Worm (Caenorhabditis elegans) whole organism, L1 larva: ENCODE results near the gene srg-31.
A peak's percentile ranks its signal among the peaks of the same experiment; 100 is the strongest.

Experiments used
- C04F5.9 ChIP-seq: sonication (generic microtip); optimal IDR thresholded peaks from 2 replicates; lab custom pipeline; 2016; ENCODE audit warnings: missing genetic modification characterization, missing compliant biosample characterization
- F16B12.6 ChIP-seq: fragments of 150-350 bp; optimal IDR thresholded peaks from 2 replicates; lab custom pipeline; 2014; ENCODE audit warnings: missing biosample characterization, missing genetic modification characterization
- aha-1 ChIP-seq: fragments of 150-350 bp; optimal IDR thresholded peaks from 2 replicates; lab custom pipeline; 2014; ENCODE audit warnings: missing biosample characterization, missing genetic modification characterization
- ama-1 ChIP-seq: fragments of 150-350 bp; optimal IDR thresholded peaks from 2 replicates; lab custom pipeline; 2014
- blmp-1 ChIP-seq: fragments of 150-350 bp; optimal IDR thresholded peaks from 2 replicates; lab custom pipeline; 2014; ENCODE audit warnings: missing biosample characterization, missing genetic modification characterization
- ceh-82 ChIP-seq, 3 experiments: fragments of 150-350 bp in 1 of 3; sonication (generic microtip) in 2 of 3; optimal IDR thresholded peaks; 2 replicates each; lab custom pipeline; 2014 to 2017; ENCODE audit warnings: missing biosample characterization in 3 of 3, missing genetic modification characterization in 3 of 3
- ceh-88 ChIP-seq: fragments of 200-800 bp; sonication (Bioruptor generic); IDR thresholded peaks from 2 replicates; pipeline ENCODE4 v1.3.6; 2022; ENCODE audit warnings: missing genetic modification characterization, missing compliant biosample characterization
- ces-1 ChIP-seq: fragments of 150-350 bp; optimal IDR thresholded peaks from 2 replicates; lab custom pipeline; 2014; ENCODE audit warnings: missing biosample characterization, missing genetic modification reagents, missing genetic modification characterization
- dsc-1 ChIP-seq: sonication (generic microtip); optimal IDR thresholded peaks from 2 replicates; lab custom pipeline; 2016; ENCODE audit warnings: mild to moderate bottlenecking, missing genetic modification characterization, missing compliant biosample characterization
- efl-1 ChIP-seq, 4 experiments: fragments of 150-350 bp; optimal IDR thresholded peaks in 3 of 4; peaks in 1 of 4; 1 replicate in 1 of 4; 2 replicates in 3 of 4; lab custom pipeline; 2014; ENCODE audit warnings: missing biosample characterization in 2 of 4, missing genetic modification characterization in 2 of 4, missing genetic modification reagents in 2 of 4
- efl-3 ChIP-seq: fragments of 200-800 bp; sonication (Bioruptor generic); optimal IDR thresholded peaks from 2 replicates; lab custom pipeline; 2018; ENCODE audit warnings: mild to moderate bottlenecking, missing genetic modification characterization, missing compliant biosample characterization
- egl-27 ChIP-seq, 2 experiments: fragments of 150-350 bp in 1 of 2; sonication (generic microtip); optimal IDR thresholded peaks; 3 replicates each; lab custom pipeline; 2017 to 2018; ENCODE audit warnings: missing biosample characterization in 2 of 2, missing genetic modification characterization in 2 of 2, missing genetic modification reagents in 2 of 2
- fkh-4 ChIP-seq: sonication (generic microtip); optimal IDR thresholded peaks from 2 replicates; lab custom pipeline; 2016; ENCODE audit warnings: missing compliant biosample characterization, missing genetic modification characterization, borderline replicate concordance
- grh-1 ChIP-seq: fragments of 200-800 bp; sonication (Bioruptor generic); IDR thresholded peaks from 2 replicates; pipeline ENCODE4 v1.3.6; 2022; ENCODE audit warnings: missing genetic modification reagents, missing genetic modification characterization, missing compliant biosample characterization
- irx-1 ChIP-seq: sonication (generic microtip); optimal IDR thresholded peaks from 2 replicates; lab custom pipeline; 2016; ENCODE audit warnings: missing genetic modification characterization, missing compliant biosample characterization
- lin-35 ChIP-seq, 2 experiments: fragments of 150-350 bp; optimal IDR thresholded peaks; 2 replicates each; lab custom pipeline; 2014; ENCODE audit warnings: missing biosample characterization in 2 of 2, missing genetic modification characterization in 2 of 2, missing genetic modification reagents in 2 of 2
- lir-3 ChIP-seq: sonication (generic microtip); optimal IDR thresholded peaks from 2 replicates; lab custom pipeline; 2016; ENCODE audit warnings: mild to moderate bottlenecking, missing genetic modification characterization, moderate library complexity, missing compliant biosample characterization; ENCODE audit not compliant: poor library complexity
- mef-2 ChIP-seq: fragments of 150-350 bp; optimal IDR thresholded peaks from 2 replicates; lab custom pipeline; 2014; ENCODE audit warnings: missing biosample characterization, missing genetic modification characterization
- nhr-12 ChIP-seq: sonication (generic microtip); optimal IDR thresholded peaks from 2 replicates; lab custom pipeline; 2017; ENCODE audit warnings: missing biosample characterization, missing genetic modification characterization
- nhr-237 ChIP-seq: fragments of 150-350 bp; optimal IDR thresholded peaks from 2 replicates; lab custom pipeline; 2014; ENCODE audit warnings: missing biosample characterization, missing genetic modification characterization
- nhr-71 ChIP-seq: sonication (generic microtip); optimal IDR thresholded peaks from 2 replicates; lab custom pipeline; 2016; ENCODE audit warnings: mild to moderate bottlenecking, missing genetic modification characterization, moderate library complexity, missing compliant biosample characterization
- nhr-76 ChIP-seq: sonication (generic microtip); optimal IDR thresholded peaks from 2 replicates; lab custom pipeline; 2017; ENCODE audit warnings: missing biosample characterization, missing genetic modification characterization
- nhr-84 ChIP-seq: sonication (generic microtip); optimal IDR thresholded peaks from 2 replicates; lab custom pipeline; 2017; ENCODE audit warnings: missing biosample characterization, missing genetic modification characterization
- nhr-90 ChIP-seq: sonication (generic microtip); optimal IDR thresholded peaks from 2 replicates; lab custom pipeline; 2016; ENCODE audit warnings: mild to moderate bottlenecking, missing genetic modification characterization, missing compliant biosample characterization; ENCODE audit not compliant: poor library complexity
- pag-3 ChIP-seq: sonication (generic microtip); optimal IDR thresholded peaks from 2 replicates; lab custom pipeline; 2017; ENCODE audit warnings: missing genetic modification characterization, mild to moderate bottlenecking, missing compliant biosample characterization, antibody characterized with exemption, borderline replicate concordance; ENCODE audit not compliant: insufficient read depth
- pax-3 ChIP-seq: fragments of 200-800 bp; sonication (Bioruptor generic); optimal IDR thresholded peaks from 2 replicates; lab custom pipeline; 2018; ENCODE audit warnings: mild to moderate bottlenecking, missing genetic modification characterization, moderate library complexity, missing compliant biosample characterization
- rnt-1 ChIP-seq: sonication (generic microtip); optimal IDR thresholded peaks from 2 replicates; lab custom pipeline; 2016; ENCODE audit warnings: mild to moderate bottlenecking, missing genetic modification characterization, moderate library complexity, missing compliant biosample characterization
- sox-4 ChIP-seq: sonication (generic microtip); optimal IDR thresholded peaks from 2 replicates; lab custom pipeline; 2016; ENCODE audit warnings: missing genetic modification characterization, missing compliant biosample characterization
- unc-30 ChIP-seq: sonication (generic microtip); optimal IDR thresholded peaks from 2 replicates; lab custom pipeline; 2017; ENCODE audit warnings: missing biosample characterization, missing genetic modification characterization
- unc-98 ChIP-seq: fragments of 200-800 bp; sonication (Bioruptor generic); IDR thresholded peaks from 2 replicates; pipeline ENCODE4 v1.3.6; 2022; ENCODE audit warnings: missing genetic modification characterization, missing compliant biosample characterization
- zag-1 ChIP-seq: fragments of 150-350 bp; optimal IDR thresholded peaks from 2 replicates; lab custom pipeline; 2014; ENCODE audit warnings: missing biosample characterization, missing genetic modification characterization

srg-31 gene

DNA sequence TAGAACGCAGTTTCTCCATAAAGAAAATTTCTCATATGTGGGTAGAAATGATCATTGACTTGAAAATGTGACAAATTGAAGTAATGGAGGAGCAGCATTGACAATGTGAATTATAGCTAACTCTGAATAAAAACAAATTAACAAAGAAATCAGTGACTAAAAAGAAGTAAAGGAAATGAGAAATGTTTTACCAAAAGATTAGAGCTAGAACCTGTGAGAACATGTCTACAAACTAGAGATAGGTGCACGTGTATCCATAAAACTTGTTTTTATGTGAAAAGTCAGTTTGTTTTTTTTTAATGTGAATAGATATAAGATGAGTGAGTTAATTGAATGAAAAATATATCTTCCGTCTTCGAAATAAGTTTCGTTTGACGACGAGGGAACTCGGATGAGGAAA, 25.3 kb upstream of the srg-31 start, which contains the start of gene sre-12:
Gene sre-12 (minus strand): TSS at position 101 of the 400 bp plus-strand sequence.
- TF ChIP-seq dsc-1 (tag; lab: Kevin White, UChicago) = no peak
- no peak for TF ChIP-seq nhr-84 (tag; lab: Kevin White, UChicago)
- TF ChIP-seq sox-4 (tag; lab: Kevin White, UChicago) = no peak
- no peak for TF ChIP-seq C04F5.9 (tag; lab: Kevin White, UChicago)
- no peak for TF ChIP-seq ama-1 (lab: Kevin White, UChicago)
- TF ChIP-seq nhr-237 (tag; lab: Kevin White, UChicago) = no peak
- no peak for TF ChIP-seq nhr-76 (tag; lab: Kevin White, UChicago)
- TF ChIP-seq rnt-1 = no peak
- no peak for TF ChIP-seq F16B12.6 (tag; lab: Kevin White, UChicago)
- no peak for TF ChIP-seq unc-98
- TF ChIP-seq ces-1 (GFP tag; lab: Kevin White, UChicago) = no peak
- no peak for TF ChIP-seq fkh-4 (tag; lab: Kevin White, UChicago)
- TF ChIP-seq nhr-71 (tag; lab: Kevin White, UChicago) = no peak

- TF ChIP-seq nhr-90 (no peak), nhr-76 (tag; lab: Kevin White, UChicago) (no peak), ceh-88 (GFP tag; lab: Robert Waterston, UW) (no peak), aha-1 (no peak), zag-1 (no peak), rnt-1 (no peak), grh-1 (no peak), lir-3 (tag; lab: Kevin White, UChicago) (no peak), lin-35 (GFP tag; optimal IDR thresholded peaks at IDR 0.05; lab: Kevin White, UChicago) (no peak), egl-27 (tag; optimal IDR thresholded peaks at IDR 0.05; lab: Kevin White, UChicago) (no peak), mef-2 (tag; lab: Kevin White, UChicago) (no peak), nhr-237 (tag; lab: Kevin White, UChicago) (no peak), efl-3 (GFP tag; lab: Kevin White, UChicago) (no peak), nhr-12 (no peak)
Measured at ce11 chrV:6976047-6976446, 22.4 kb upstream of the srg-31 start, which contains the start of gene srx-16. Gene srx-16 (plus strand): TSS chrV:6976347.

- TF ChIP-seq pax-3 (tag; lab: Kevin White, UChicago) (no peak), sox-4 (tag; lab: Kevin White, UChicago) (no peak)
- TF ChIP-seq, all 84 proteins: peak for 0
Measured at ce11 chrV:6971567-6971966, 17.9 kb upstream of the srg-31 start, which contains the start of gene srx-59. Gene srx-59 (plus strand): TSS chrV:6971867.

DNA sequence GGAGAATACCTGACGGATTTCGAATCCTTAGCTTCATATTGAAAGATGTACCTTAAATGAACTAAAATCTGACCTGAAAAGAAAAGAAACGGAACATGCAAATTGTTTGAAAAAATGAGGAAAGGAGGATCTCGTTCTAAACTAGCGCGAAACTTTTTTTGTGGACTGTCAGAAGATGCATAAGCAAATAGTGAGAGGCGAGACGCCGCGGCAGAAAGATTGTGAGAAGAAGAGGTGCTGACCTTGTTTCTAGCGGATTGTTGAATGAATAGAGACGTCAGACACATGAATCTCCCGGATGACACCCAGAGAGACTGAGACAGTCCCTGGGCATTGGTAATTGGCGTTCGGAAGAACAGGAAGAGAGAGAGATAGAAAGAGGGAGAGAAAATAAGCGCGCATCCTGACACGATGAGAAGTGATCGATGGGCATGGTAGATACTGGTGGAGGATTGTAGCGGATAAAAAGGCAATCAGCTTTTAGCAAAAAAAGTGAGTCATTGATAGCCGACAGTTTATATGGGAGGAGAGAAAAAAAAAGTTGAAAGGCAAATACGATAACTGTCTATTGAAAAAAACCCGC, 16.3 kb upstream of the srg-31 start, which contains the start of gene ptr-15:
Gene ptr-15 (minus strand): TSS at position 51 of the 583 bp plus-strand sequence.
- TF ChIP-seq blmp-1 = peak; percentile 74
- TF ChIP-seq efl-1 (optimal IDR thresholded peaks at IDR 0.05; lab: Kevin White, UChicago) = no peak
- peak in 1 of 2 experiments; percentile 60 for TF ChIP-seq efl-1 (GFP tag; optimal IDR thresholded peaks at IDR 0.05 in 1 of 2; lab: Kevin White, UChicago)
- no peak for TF ChIP-seq irx-1 (tag; lab: Kevin White, UChicago)
- no peak for TF ChIP-seq F16B12.6 (tag; lab: Kevin White, UChicago)
- no peak for TF ChIP-seq unc-30
- TF ChIP-seq nhr-237 (tag; lab: Kevin White, UChicago) = no peak
- no peak for TF ChIP-seq pag-3 (tag; lab: Kevin White, UChicago)
- TF ChIP-seq ceh-82 (tag; optimal IDR thresholded peaks at IDR 0.05; lab: Kevin White, UChicago) = no peak

ce11 chrV:6956237-6956636, 2.5 kb upstream of the srg-31 start, which contains the start of gene mec-1:
Gene mec-1 (plus strand): TSS chrV:6956537.
- no peak for TF ChIP-seq grh-1
- peak; percentile 10 for TF ChIP-seq dsc-1 (tag; lab: Kevin White, UChicago)
